Fruit fly (Drosophila melanogaster): ENCODE measurements around the gene CG43348.

The CG43348 gene

DNA sequence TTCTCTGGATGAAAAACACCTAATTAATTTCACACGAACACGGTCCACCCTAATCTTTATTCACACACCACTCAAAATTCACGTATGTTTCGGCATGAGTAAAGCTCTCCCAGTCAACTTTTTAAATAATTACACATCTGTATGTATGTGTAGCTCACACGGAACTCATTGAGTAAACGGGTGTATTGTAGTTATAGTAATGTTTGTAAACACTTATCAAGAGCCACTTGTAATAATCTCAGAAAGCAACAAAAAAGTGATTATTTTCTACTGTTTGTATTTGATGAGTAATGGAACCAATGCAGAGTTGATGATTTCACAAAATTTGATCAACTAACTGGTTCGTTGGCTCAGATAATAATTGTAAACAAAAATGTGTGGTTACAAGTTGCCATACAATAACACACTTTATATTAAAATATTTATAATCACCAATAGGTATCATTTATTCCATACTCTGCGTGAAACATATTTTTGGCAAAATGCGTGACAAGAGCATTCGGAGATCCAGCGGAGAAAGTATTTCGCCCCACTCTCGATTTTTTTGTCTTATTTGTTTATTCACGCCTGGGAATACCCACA lies 18.8 kb downstream of the CG43348 start (continued):
- TF ChIP-seq CG18764 (GFP tag; optimal IDR thresholded peaks at IDR 0.05) = no peak
- TF ChIP-seq pum (GFP tag; optimal IDR thresholded peaks at IDR 0.05) = no peak
- no peak for TF ChIP-seq dimm (GFP tag; IDR thresholded peaks at IDR 0.05)
- TF ChIP-seq CG17186 (GFP tag; optimal IDR thresholded peaks at IDR 0.05) = no peak
- no peak for TF ChIP-seq gro (GFP tag; optimal IDR thresholded peaks at IDR 0.05)
- no peak for TF ChIP-seq CG7271 (tag; optimal IDR thresholded peaks at IDR 0.05)
- no peak for TF ChIP-seq lbe (GFP tag; optimal IDR thresholded peaks at IDR 0.05)
- no peak for TF ChIP-seq salm (tag; optimal IDR thresholded peaks at IDR 0.05)
- no peak for TF ChIP-seq prd (optimal IDR thresholded peaks at IDR 0.05)
- no peak for TF ChIP-seq prd (GFP tag; IDR thresholded peaks at IDR 0.05)
- peak; percentile 44 for TF ChIP-seq Med (GFP tag)
- no peak for TF ChIP-seq tup (GFP tag; optimal IDR thresholded peaks at IDR 0.05)
- TF ChIP-seq fru (optimal IDR thresholded peaks at IDR 0.05) = no peak
- TF ChIP-seq nerfin-2 (GFP tag; IDR thresholded peaks at IDR 0.05; ENCODE audit: partially characterized antibody) = no peak
- TF ChIP-seq CG9932 (GFP tag; IDR thresholded peaks at IDR 0.05) = peak; percentile 24
- no peak for TF ChIP-seq CG6689 (GFP tag; IDR thresholded peaks at IDR 0.05)
- TF ChIP-seq CoRest (tag; optimal IDR thresholded peaks at IDR 0.05) = peak; percentile 27
- TF ChIP-seq MBD-R2 (GFP tag; IDR thresholded peaks at IDR 0.05) = no peak
- TF ChIP-seq Rx (GFP tag; IDR thresholded peaks at IDR 0.05) = no peak
- TF ChIP-seq ranshi (GFP tag; IDR thresholded peaks at IDR 0.05) = 0 out of 2 replicates have a peak, but pooled peaks have one; percentile 24
- TF ChIP-seq tx (GFP tag; optimal IDR thresholded peaks at IDR 0.05) = no peak
- TF ChIP-seq CG10462 (GFP tag; optimal IDR thresholded peaks at IDR 0.05) = no peak
- TF ChIP-seq btn (GFP tag; optimal IDR thresholded peaks at IDR 0.05) = no peak
- TF ChIP-seq CG10431 (GFP tag; optimal IDR thresholded peaks at IDR 0.05) = no peak
- no peak for TF ChIP-seq Hr51 (GFP tag; optimal IDR thresholded peaks at IDR 0.05)
- no peak for TF ChIP-seq CG18476 (GFP tag; optimal IDR thresholded peaks at IDR 0.05)
- TF ChIP-seq Dek (tag; optimal IDR thresholded peaks at IDR 0.05) = peak; percentile 5
- TF ChIP-seq CG1792 (GFP tag; optimal IDR thresholded peaks at IDR 0.05) = no peak
- TF ChIP-seq Side (GFP tag; optimal IDR thresholded peaks at IDR 0.05) = no peak
- TF ChIP-seq sc (optimal IDR thresholded peaks at IDR 0.05) = no peak
- no peak for TF ChIP-seq sc (GFP tag; optimal IDR thresholded peaks at IDR 0.05)
- TF ChIP-seq ase (GFP tag; IDR thresholded peaks at IDR 0.05) = no peak
- TF ChIP-seq esg (GFP tag; conservative IDR thresholded peaks at IDR 0.05) = no peak; the same call in 1 of the 2 replicates
- TF ChIP-seq Ada2b (GFP tag; IDR thresholded peaks at IDR 0.05) = no peak
- no peak for TF ChIP-seq D19A (tag; optimal IDR thresholded peaks at IDR 0.05)
- no peak for TF ChIP-seq pros (GFP tag; optimal IDR thresholded peaks at IDR 0.05)
- no peak for TF ChIP-seq tll (GFP tag; optimal IDR thresholded peaks at IDR 0.05)
- no peak for TF ChIP-seq shn (GFP tag; optimal IDR thresholded peaks at IDR 0.05)
- TF ChIP-seq CG16813 (GFP tag; IDR thresholded peaks at IDR 0.05; ENCODE audit: partially characterized antibody) = no peak
- no peak for TF ChIP-seq Bgb (GFP tag; IDR thresholded peaks at IDR 0.05; ENCODE audit: partially characterized antibody)
- TF ChIP-seq CG15479 (GFP tag; optimal IDR thresholded peaks at IDR 0.05) = no peak
- TF ChIP-seq CG17829 (tag; optimal IDR thresholded peaks at IDR 0.05) = no peak
- no peak for TF ChIP-seq Hmx (GFP tag; optimal IDR thresholded peaks at IDR 0.05)
- no peak for TF ChIP-seq phol (tag; optimal IDR thresholded peaks at IDR 0.05)
- no peak for TF ChIP-seq Poxn (GFP tag; IDR thresholded peaks at IDR 0.05)
- no peak for TF ChIP-seq CG1529 (GFP tag; optimal IDR thresholded peaks at IDR 0.05)
- no peak for TF ChIP-seq slou (GFP tag; optimal IDR thresholded peaks at IDR 0.05)
- no peak for TF ChIP-seq NK7.1 (GFP tag; optimal IDR thresholded peaks at IDR 0.05)
- TF ChIP-seq tin (GFP tag; optimal IDR thresholded peaks at IDR 0.05) = no peak
- no peak for TF ChIP-seq cas (GFP tag; IDR thresholded peaks at IDR 0.05)
- TF ChIP-seq Nf-YC (tag; optimal IDR thresholded peaks at IDR 0.05) = no peak
- TF ChIP-seq danr (GFP tag; IDR thresholded peaks at IDR 0.05) = no peak

Data from whole organism, embryonic.